Fruit fly (Drosophila melanogaster) whole organism, embryonic: ENCODE measurements around the gene CG13601.
A peak's percentile ranks its signal among the peaks of the same experiment; 100 is the strongest.

ENCODE experiments used
- Bdp1 ChIP-seq: fragments of 200-800 bp; sonication (Bioruptor generic); optimal IDR thresholded peaks from 3 replicates; lab custom pipeline; 2016; ENCODE audit warnings: missing biosample characterization, missing genetic modification characterization
- CG10321 ChIP-seq: fragments of 200-800 bp; sonication (Bioruptor generic); IDR thresholded peaks from 2 replicates; pipeline ENCODE4 v1.3.6; 2022; ENCODE audit warnings: missing biosample characterization, missing genetic modification characterization
- CG10462 ChIP-seq: fragments of 200-800 bp; sonication (Bioruptor generic); optimal IDR thresholded peaks from 2 replicates; lab custom pipeline; 2016; ENCODE audit warnings: missing biosample characterization, missing genetic modification characterization
- CG11093 ChIP-seq: fragments of 200-800 bp; sonication (Bioruptor generic); IDR thresholded peaks from 3 replicates; pipeline ENCODE4 v1.3.6; 2022; ENCODE audit warnings: missing biosample characterization, missing genetic modification characterization
- CG11456 ChIP-seq: fragments of 200-800 bp; sonication (Bioruptor generic); IDR thresholded peaks from 3 replicates; pipeline ENCODE4 v1.3.6; 2022; ENCODE audit warnings: missing biosample characterization, missing genetic modification characterization
- CG11560 ChIP-seq: fragments of 200-800 bp; sonication (Bioruptor generic); IDR thresholded peaks from 3 replicates; pipeline ENCODE4 v1.3.6; 2022; ENCODE audit warnings: missing biosample characterization, missing genetic modification characterization
- CG13624 ChIP-seq: fragments of 200-800 bp; sonication (Bioruptor generic); optimal IDR thresholded peaks from 2 replicates; lab custom pipeline; 2016; ENCODE audit warnings: missing biosample characterization, missing genetic modification characterization
- CG14014 ChIP-seq: fragments of 200-800 bp; sonication (Bioruptor generic); IDR thresholded peaks from 2 replicates; pipeline ENCODE4 v1.3.6; 2022; ENCODE audit warnings: missing biosample characterization, missing genetic modification characterization
- CG14441 ChIP-seq: fragments of 200-800 bp; sonication (Bioruptor generic); IDR thresholded peaks from 2 replicates; pipeline ENCODE4 v1.3.6; 2022; ENCODE audit warnings: missing biosample characterization, missing genetic modification characterization
- CG15011 ChIP-seq: fragments of 200-800 bp; sonication (Bioruptor generic); optimal IDR thresholded peaks from 3 replicates; lab custom pipeline; 2018; ENCODE audit warnings: missing biosample characterization, mild to moderate bottlenecking, missing genetic modification characterization
- CG16863 ChIP-seq: fragments of 200-800 bp; sonication (Bioruptor generic); optimal IDR thresholded peaks from 3 replicates; lab custom pipeline; 2016; ENCODE audit warnings: missing biosample characterization, missing genetic modification characterization
- CG4424 ChIP-seq: fragments of 200-800 bp; sonication (Bioruptor generic); optimal IDR thresholded peaks from 3 replicates; lab custom pipeline; 2016; ENCODE audit warnings: missing biosample characterization, missing genetic modification characterization
- CG5245 ChIP-seq: fragments of 200-800 bp; sonication (Bioruptor generic); optimal IDR thresholded peaks from 3 replicates; lab custom pipeline; 2016; ENCODE audit warnings: missing biosample characterization, missing genetic modification characterization
- CG6765 ChIP-seq: fragments of 200-800 bp; sonication (Bioruptor generic); optimal IDR thresholded peaks from 3 replicates; lab custom pipeline; 2017; ENCODE audit warnings: missing biosample characterization, mild to moderate bottlenecking, missing genetic modification characterization
- CG6854 ChIP-seq: fragments of 200-800 bp; sonication (Bioruptor generic); optimal IDR thresholded peaks from 3 replicates; lab custom pipeline; 2017; ENCODE audit warnings: missing biosample characterization, mild to moderate bottlenecking, missing genetic modification characterization
- CG7556 ChIP-seq: fragments of 200-800 bp; sonication (Bioruptor generic); optimal IDR thresholded peaks from 2 replicates; lab custom pipeline; 2017; ENCODE audit warnings: missing biosample characterization, mild to moderate bottlenecking, missing genetic modification characterization
- CG9437 ChIP-seq: fragments of 200-800 bp; sonication (Bioruptor generic); optimal IDR thresholded peaks from 2 replicates; lab custom pipeline; 2018; ENCODE audit warnings: missing biosample characterization, mild to moderate bottlenecking, missing genetic modification characterization
- Deaf1 ChIP-seq: fragments of 200-800 bp; optimal IDR thresholded peaks from 3 replicates; lab custom pipeline; 2019; ENCODE audit warnings: missing biosample characterization, mild to moderate bottlenecking, missing genetic modification characterization, moderate library complexity
- Dref ChIP-seq: fragments of 200-800 bp; sonication (Bioruptor generic); IDR thresholded peaks from 2 replicates; pipeline ENCODE4 v1.3.6; 2022; ENCODE audit warnings: missing biosample characterization, missing genetic modification characterization
- ERR ChIP-seq: fragments of 200-800 bp; sonication (Bioruptor generic); optimal IDR thresholded peaks from 2 replicates; lab custom pipeline; 2016; ENCODE audit warnings: missing biosample characterization, missing genetic modification characterization
- Hey ChIP-seq: fragments of 200-800 bp; sonication (Bioruptor generic); optimal IDR thresholded peaks from 3 replicates; lab custom pipeline; 2018; ENCODE audit warnings: missing biosample characterization, mild to moderate bottlenecking, missing genetic modification characterization
- Hr3 ChIP-seq: fragments of 200-800 bp; sonication (Bioruptor generic); optimal IDR thresholded peaks from 3 replicates; lab custom pipeline; 2016; ENCODE audit warnings: missing biosample characterization, missing genetic modification characterization
- Jarid2 ChIP-seq: fragments of 200-800 bp; sonication (Bioruptor generic); optimal IDR thresholded peaks from 3 replicates; lab custom pipeline; 2017; ENCODE audit warnings: mild to moderate bottlenecking, missing biosample characterization, missing genetic modification reagents, missing genetic modification characterization
- Opbp ChIP-seq: fragments of 200-800 bp; sonication (Bioruptor generic); IDR thresholded peaks from 3 replicates; pipeline ENCODE4 v1.3.6; 2022; ENCODE audit warnings: missing biosample characterization, missing genetic modification characterization; ENCODE audit not compliant: partially characterized antibody
- Poxn ChIP-seq: fragments of 200-800 bp; sonication (Bioruptor generic); IDR thresholded peaks from 2 replicates; pipeline ENCODE4 v1.3.6; 2022; ENCODE audit warnings: missing biosample characterization, missing genetic modification characterization
- Rfx ChIP-seq: fragments of 200-800 bp; sonication (Bioruptor generic); IDR thresholded peaks from 2 replicates; pipeline ENCODE4 v1.3.6; 2022; ENCODE audit warnings: missing biosample characterization, missing genetic modification characterization
- Sox100B ChIP-seq: fragments of 200-800 bp; sonication (Bioruptor generic); optimal IDR thresholded peaks from 3 replicates; lab custom pipeline; 2018; ENCODE audit warnings: missing biosample characterization, mild to moderate bottlenecking, missing genetic modification characterization
- TFAM ChIP-seq: fragments of 200-800 bp; sonication (Bioruptor generic); optimal IDR thresholded peaks from 2 replicates; lab custom pipeline; 2017; ENCODE audit warnings: missing biosample characterization, missing genetic modification characterization, inconsistent platforms
- YL-1 ChIP-seq: fragments of 200-800 bp; sonication (Bioruptor generic); optimal IDR thresholded peaks from 3 replicates; lab custom pipeline; 2017; ENCODE audit warnings: missing biosample characterization, mild to moderate bottlenecking, missing genetic modification characterization
- bigmax ChIP-seq: fragments of 200-800 bp; sonication (Bioruptor generic); optimal IDR thresholded peaks from 2 replicates; lab custom pipeline; 2018; ENCODE audit warnings: missing biosample characterization, mild to moderate bottlenecking, missing genetic modification characterization
- br ChIP-seq: fragments of >200 bp; optimal IDR thresholded peaks from 2 replicates; lab custom pipeline; 2017
- bsh ChIP-seq, 2 experiments: fragments of 200-800 bp; sonication (Bioruptor generic); optimal IDR thresholded peaks; 2 replicates each; lab custom pipeline; 2017 to 2018; ENCODE audit warnings: mild to moderate bottlenecking in 2 of 2, missing biosample characterization in 2 of 2, missing genetic modification characterization in 2 of 2, moderate library complexity in 1 of 2
- cato ChIP-seq: fragments of 200-800 bp; sonication (Bioruptor generic); optimal IDR thresholded peaks from 2 replicates; lab custom pipeline; 2016; ENCODE audit warnings: missing biosample characterization, missing genetic modification characterization, borderline replicate concordance
- ci ChIP-seq: fragments of 200-800 bp; sonication (Bioruptor generic); IDR thresholded peaks from 3 replicates; pipeline ENCODE4 v1.3.6; 2022; ENCODE audit warnings: missing biosample characterization, missing genetic modification characterization
- fd64A ChIP-seq: fragments of 200-800 bp; sonication (Bioruptor generic); optimal IDR thresholded peaks from 3 replicates; lab custom pipeline; 2018; ENCODE audit warnings: missing biosample characterization, mild to moderate bottlenecking, missing genetic modification characterization
- fru ChIP-seq: fragments of >200 bp; optimal IDR thresholded peaks from 2 replicates; lab custom pipeline; 2017
- gsb-n ChIP-seq: fragments of 200-800 bp; sonication (Bioruptor generic); optimal IDR thresholded peaks from 3 replicates; lab custom pipeline; 2018; ENCODE audit warnings: missing biosample characterization, mild to moderate bottlenecking, missing genetic modification characterization
- lmd ChIP-seq: fragments of 200-800 bp; sonication (Bioruptor generic); IDR thresholded peaks from 2 replicates; pipeline ENCODE4 v1.3.6; 2022; ENCODE audit warnings: missing biosample characterization, missing genetic modification characterization
- maf-S ChIP-seq: fragments of 200-800 bp; sonication (Bioruptor generic); optimal IDR thresholded peaks from 2 replicates; lab custom pipeline; 2016; ENCODE audit warnings: missing biosample characterization, missing genetic modification characterization
- psq ChIP-seq: fragments of 200-800 bp; sonication (Bioruptor generic); optimal IDR thresholded peaks from 2 replicates; lab custom pipeline; 2017; ENCODE audit warnings: missing biosample characterization, missing genetic modification characterization
- slp2 ChIP-seq: fragments of 200-800 bp; sonication (Bioruptor generic); optimal IDR thresholded peaks from 2 replicates; lab custom pipeline; 2016; ENCODE audit warnings: missing biosample characterization, missing genetic modification characterization
- so ChIP-seq: fragments of 200-800 bp; sonication (Bioruptor generic); IDR thresholded peaks from 3 replicates; pipeline ENCODE4 v1.3.6; 2022; ENCODE audit warnings: missing biosample characterization, missing genetic modification characterization
- stc ChIP-seq: fragments of 200-800 bp; sonication (Bioruptor generic); IDR thresholded peaks from 2 replicates; pipeline ENCODE4 v1.3.6; 2022; ENCODE audit warnings: missing biosample characterization, missing genetic modification characterization
- tll ChIP-seq, 2 experiments: fragments of 200-800 bp in 1 of 2; fragments of >200 bp in 1 of 2; sonication (Bioruptor generic) in 1 of 2; optimal IDR thresholded peaks; 2 replicates each; lab custom pipeline; 2017 to 2019; ENCODE audit warnings: missing biosample characterization in 2 of 2, missing genetic modification characterization in 2 of 2, mild to moderate bottlenecking in 1 of 2, moderate library complexity in 1 of 2
- tx ChIP-seq: fragments of 200-800 bp; sonication (Bioruptor generic); optimal IDR thresholded peaks from 2 replicates; lab custom pipeline; 2016; ENCODE audit warnings: missing biosample characterization, missing genetic modification characterization
- unc-4 ChIP-seq: fragments of 200-800 bp; sonication (Bioruptor generic); IDR thresholded peaks from 2 replicates; pipeline ENCODE4 v1.3.6; 2022; ENCODE audit warnings: missing biosample characterization, missing genetic modification characterization; ENCODE audit not compliant: partially characterized antibody
- vfl ChIP-seq: fragments of 200-800 bp; sonication (Bioruptor generic); optimal IDR thresholded peaks from 2 replicates; lab custom pipeline; 2016; ENCODE audit warnings: missing biosample characterization, missing genetic modification characterization
- vnd ChIP-seq: fragments of 200-800 bp; sonication (Bioruptor generic); IDR thresholded peaks from 3 replicates; pipeline ENCODE4 v1.3.6; 2022; ENCODE audit warnings: missing biosample characterization, missing genetic modification characterization; ENCODE audit not compliant: partially characterized antibody
- wdn ChIP-seq: fragments of 200-800 bp; sonication (Bioruptor generic); IDR thresholded peaks from 2 replicates; pipeline ENCODE4 v1.3.6; 2022; ENCODE audit warnings: missing biosample characterization, missing genetic modification characterization

The CG13601 gene

DNA sequence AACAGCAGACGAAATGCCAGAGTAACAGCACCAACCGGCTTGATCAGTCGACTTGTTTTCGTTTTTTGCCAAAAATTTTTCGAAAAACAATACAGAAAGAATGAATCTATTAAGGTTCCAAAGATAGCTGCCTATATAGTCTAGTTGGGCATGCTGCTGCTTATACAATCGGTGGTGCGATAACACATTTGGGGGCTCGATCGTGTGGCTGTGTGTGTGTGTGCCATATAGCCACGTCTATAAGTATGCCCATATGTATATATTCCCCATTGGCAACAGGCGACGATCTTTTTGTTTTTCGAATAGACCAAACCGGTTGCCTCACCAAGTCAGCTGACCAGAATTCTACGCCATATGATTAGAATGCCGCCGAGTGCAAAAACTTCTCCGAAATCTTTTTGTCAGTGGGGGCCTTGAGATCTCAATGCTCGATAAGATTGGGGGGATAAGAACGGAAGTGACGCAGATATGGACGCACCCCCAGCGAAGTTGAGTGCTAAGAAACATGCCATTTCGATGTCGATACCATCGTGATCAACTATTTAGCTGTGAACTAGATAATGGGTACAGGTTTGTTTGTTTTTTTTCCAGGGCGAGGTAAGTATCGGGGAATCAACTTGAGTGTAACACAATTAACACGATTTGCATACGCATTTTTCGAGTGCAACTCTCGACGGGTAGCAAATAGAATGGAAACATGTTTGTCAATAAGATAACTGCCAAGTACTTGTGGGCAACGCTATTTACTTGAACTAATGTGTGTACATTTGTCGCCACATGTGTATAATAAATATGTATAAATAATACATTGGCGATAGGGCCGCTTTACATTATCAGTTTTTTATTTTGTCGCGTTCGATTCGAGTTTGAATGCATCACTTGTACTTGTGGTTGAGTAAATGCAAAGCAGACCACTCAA lies 12.7 kb upstream of the CG13601 start (continued):
- peak; percentile 66 for TF ChIP-seq Jarid2 (GFP tag; lab: Kevin White, UChicago)
- TF ChIP-seq Opbp (GFP tag; lab: Robert Waterston, UW): no peak
- TF ChIP-seq YL-1 (GFP tag; lab: Kevin White, UChicago): peak; percentile 82
- peak; percentile 57; the same call in 1 of the 3 replicates for TF ChIP-seq CG11456 (GFP tag; lab: Robert Waterston, UW)
- no peak for TF ChIP-seq CG11560 (tag; lab: Robert Waterston, UW)
- peak; percentile 40 for TF ChIP-seq maf-S (GFP tag; lab: Kevin White, UChicago)
- peak; percentile 60; the same call in 1 of the 3 replicates for TF ChIP-seq CG11093 (GFP tag; lab: Robert Waterston, UW)
- peak; percentile 27 for TF ChIP-seq CG13624 (GFP tag; lab: Kevin White, UChicago)
- peak in 1 of 2 experiments; percentile 22 for TF ChIP-seq tll (GFP tag; optimal IDR thresholded peaks at IDR 0.05; lab: Kevin White, UChicago)
- peak; percentile 36 for TF ChIP-seq bigmax (GFP tag; lab: Kevin White, UChicago)
- TF ChIP-seq fru: no peak
- TF ChIP-seq br (lab: Kevin White, UChicago): no peak
- no peak for TF ChIP-seq vnd (GFP tag; lab: Robert Waterston, UW)
- TF ChIP-seq CG14014: peak; percentile 91; the same call in 1 of the 2 replicates
- peak; percentile 87 for TF ChIP-seq Hey (tag; lab: Kevin White, UChicago)
- peak; percentile 89; the same call in 2 of the 3 replicates for TF ChIP-seq so (GFP tag; lab: Robert Waterston, UW)
- peak; percentile 63 for TF ChIP-seq CG5245
- peak; percentile 46 for TF ChIP-seq CG16863 (GFP tag; lab: Kevin White, UChicago)
- TF ChIP-seq gsb-n (tag; lab: Kevin White, UChicago): peak; percentile 87
- TF ChIP-seq Dref: no peak
- no peak for TF ChIP-seq slp2 (GFP tag; lab: Kevin White, UChicago)
- peak; percentile 44 for TF ChIP-seq cato
- no peak for TF ChIP-seq vfl (GFP tag; lab: Kevin White, UChicago)
- no peak for TF ChIP-seq unc-4
- no peak for TF ChIP-seq Poxn
- TF ChIP-seq CG10321: peak; percentile 52; the same call in 1 of the 2 replicates
- TF ChIP-seq Rfx (GFP tag; lab: Robert Waterston, UW): peak; percentile 73
- TF ChIP-seq bsh (GFP tag; optimal IDR thresholded peaks at IDR 0.05; lab: Kevin White, UChicago): peak in 1 of 2 experiments; percentile 90
- TF ChIP-seq Sox100B: peak; percentile 90
- peak; percentile 72 for TF ChIP-seq stc (GFP tag; lab: Robert Waterston, UW)
- peak; percentile 76 for TF ChIP-seq CG6854 (GFP tag; lab: Kevin White, UChicago)
- no peak for TF ChIP-seq wdn (GFP tag; lab: Robert Waterston, UW)
- peak; percentile 76 for TF ChIP-seq CG6765 (GFP tag; lab: Kevin White, UChicago)
- peak; percentile 89 for TF ChIP-seq ci
- peak; percentile 54 for TF ChIP-seq psq (GFP tag; lab: Kevin White, UChicago)
- peak; percentile 84 for TF ChIP-seq CG15011 (GFP tag; lab: Kevin White, UChicago)
- TF ChIP-seq tx: no peak
- peak; percentile 29 for TF ChIP-seq CG9437 (GFP tag; lab: Kevin White, UChicago)
- TF ChIP-seq fd64A: peak; percentile 97
- peak; percentile 28 for TF ChIP-seq Hr3 (GFP tag; lab: Kevin White, UChicago)
- TF ChIP-seq lmd (GFP tag; lab: Robert Waterston, UW): no peak
- peak; percentile 72 for TF ChIP-seq Bdp1 (GFP tag; lab: Kevin White, UChicago)
- TF ChIP-seq CG7556 (GFP tag; lab: Kevin White, UChicago): peak; percentile 86
- TF ChIP-seq ERR (GFP tag; lab: Kevin White, UChicago): no peak
- TF ChIP-seq TFAM (GFP tag; lab: Kevin White, UChicago): peak; percentile 59
- peak; percentile 74 for TF ChIP-seq CG4424 (GFP tag; lab: Kevin White, UChicago)
- TF ChIP-seq CG14441 (GFP tag; lab: Robert Waterston, UW): peak; percentile 57
- TF ChIP-seq Deaf1 (tag; lab: Kevin White, UChicago): no peak
- TF ChIP-seq CG10462: peak; percentile 69
